Worm (Caenorhabditis elegans) whole organism, L4 larva: ENCODE data around the gene egl-18.

Source experiments
- D1046.2 ChIP-seq: fragments of 200-800 bp; sonication (Bioruptor generic); IDR thresholded peaks from 2 replicates; pipeline ENCODE4 v1.3.6; 2022; ENCODE audit warnings: missing genetic modification characterization, missing compliant biosample characterization
- F44E2.7 ChIP-seq: fragments of 200-800 bp; sonication (Bioruptor generic); IDR thresholded peaks from 2 replicates; pipeline ENCODE4 v2.1.2; 2022; ENCODE audit warnings: missing genetic modification characterization, missing compliant biosample characterization
- T26A8.4 ChIP-seq: fragments of 200-800 bp; sonication (Bioruptor generic); IDR thresholded peaks from 2 replicates; pipeline ENCODE4 v1.3.6; 2022; ENCODE audit warnings: missing genetic modification characterization, missing compliant biosample characterization
- Y105C5A.15 ChIP-seq: fragments of 200-800 bp; sonication (Bioruptor generic); IDR thresholded peaks from 2 replicates; pipeline ENCODE4 v1.3.6; 2022; ENCODE audit warnings: missing genetic modification characterization, missing compliant biosample characterization
- aha-1 ChIP-seq: fragments of 150-350 bp; peaks from one replicate; lab custom pipeline; 2014; ENCODE audit warnings: missing biosample characterization, missing genetic modification characterization
- ama-1 ChIP-seq: fragments of 150-350 bp; optimal IDR thresholded peaks from 2 replicates; lab custom pipeline; 2014; ENCODE audit warnings: inconsistent platforms, mixed read lengths
- ceh-20 ChIP-seq: fragments of 200-800 bp; sonication (Bioruptor generic); IDR thresholded peaks from 2 replicates; pipeline ENCODE4 v1.3.6; 2022; ENCODE audit warnings: missing genetic modification reagents, missing genetic modification characterization, missing compliant biosample characterization
- ces-1 ChIP-seq: fragments of 150-350 bp; sonication (generic microtip); optimal IDR thresholded peaks from 4 replicates; lab custom pipeline; 2014; ENCODE audit warnings: missing biosample characterization, missing genetic modification reagents, missing genetic modification characterization
- daf-16 ChIP-seq, 3 experiments: sonication (generic microtip); optimal IDR thresholded peaks; 2 replicates each; lab custom pipeline; 2016 to 2017; ENCODE audit warnings: missing genetic modification characterization in 3 of 3, missing genetic modification reagents in 3 of 3, mild to moderate bottlenecking in 2 of 3, missing compliant biosample characterization in 2 of 3, missing biosample characterization in 1 of 3, moderate library complexity in 1 of 3
- dmd-6 ChIP-seq: fragments of 200-800 bp; sonication (Bioruptor generic); IDR thresholded peaks from 2 replicates; pipeline ENCODE4 v1.3.6; 2022; ENCODE audit warnings: missing genetic modification reagents, missing genetic modification characterization, missing compliant biosample characterization
- duxl-1 ChIP-seq: sonication (generic microtip); optimal IDR thresholded peaks from 2 replicates; lab custom pipeline; 2016; ENCODE audit warnings: mild to moderate bottlenecking, missing genetic modification characterization, moderate library complexity, missing compliant biosample characterization; ENCODE audit not compliant: poor library complexity
- dve-1 ChIP-seq: sonication (generic microtip); optimal IDR thresholded peaks from 2 replicates; lab custom pipeline; 2017; ENCODE audit warnings: antibody characterized with exemption, mild to moderate bottlenecking, missing genetic modification characterization, missing compliant biosample characterization; ENCODE audit not compliant: insufficient read depth
- fos-1 ChIP-seq: fragments of 150-350 bp; optimal IDR thresholded peaks from 2 replicates; lab custom pipeline; 2014; ENCODE audit warnings: missing biosample characterization, missing genetic modification characterization
- gei-8 ChIP-seq: fragments of 200-800 bp; sonication (Bioruptor generic); optimal IDR thresholded peaks from 2 replicates; lab custom pipeline; 2018; ENCODE audit warnings: mild to moderate bottlenecking, missing genetic modification characterization, missing compliant biosample characterization
- hlh-11 ChIP-seq: fragments of 200-800 bp; sonication (Bioruptor generic); optimal IDR thresholded peaks from 2 replicates; lab custom pipeline; 2018; ENCODE audit warnings: mild to moderate bottlenecking, missing genetic modification characterization, missing compliant biosample characterization
- hlh-30 ChIP-seq: sonication (generic microtip); optimal IDR thresholded peaks from 2 replicates; lab custom pipeline; 2017; ENCODE audit warnings: antibody characterized with exemption, mild to moderate bottlenecking, missing genetic modification characterization, missing compliant biosample characterization; ENCODE audit not compliant: insufficient read depth
- lin-13 ChIP-seq: fragments of 150-350 bp; optimal IDR thresholded peaks from 2 replicates; lab custom pipeline; 2014; ENCODE audit warnings: missing biosample characterization, missing genetic modification reagents, missing genetic modification characterization
- lin-15B ChIP-seq: fragments of 150-350 bp; sonication (generic microtip); optimal IDR thresholded peaks from 3 replicates; lab custom pipeline; 2014; ENCODE audit warnings: missing biosample characterization, missing genetic modification characterization
- lsy-2 ChIP-seq, 2 experiments: fragments of 150-350 bp in 1 of 2; sonication (generic microtip) in 1 of 2; optimal IDR thresholded peaks; 2 replicates each; lab custom pipeline; 2014 to 2017; ENCODE audit warnings: missing biosample characterization in 2 of 2, missing genetic modification characterization in 2 of 2
- madf-9 ChIP-seq: fragments of 200-800 bp; sonication (Bioruptor generic); conservative IDR thresholded peaks from 2 replicates; pipeline ENCODE4 v1.3.6; 2022; ENCODE audit warnings: missing genetic modification reagents, missing genetic modification characterization, missing compliant biosample characterization
- mdl-1 ChIP-seq, 2 experiments: fragments of 150-350 bp in 1 of 2; sonication (generic microtip) in 1 of 2; optimal IDR thresholded peaks; 2 replicates each; lab custom pipeline; 2014 to 2017; ENCODE audit warnings: missing biosample characterization in 2 of 2, missing genetic modification characterization in 2 of 2
- mdt-29 ChIP-seq: fragments of 200-800 bp; sonication (Bioruptor generic); IDR thresholded peaks from 2 replicates; pipeline ENCODE4 v1.3.6; 2022; ENCODE audit warnings: missing genetic modification reagents, missing genetic modification characterization, missing compliant biosample characterization
- mep-1 ChIP-seq: fragments of 150-350 bp; sonication (generic microtip); optimal IDR thresholded peaks from 3 replicates; lab custom pipeline; 2014; ENCODE audit warnings: missing biosample characterization, missing genetic modification characterization
- mes-2 ChIP-seq: sonication (generic microtip); optimal IDR thresholded peaks from 2 replicates; lab custom pipeline; 2016; ENCODE audit warnings: missing genotype, mild to moderate bottlenecking, missing genetic modification characterization, missing compliant biosample characterization; ENCODE audit not compliant: poor library complexity, severe bottlenecking
- mxl-3 ChIP-seq: fragments of 200-800 bp; sonication (Bioruptor generic); optimal IDR thresholded peaks from 2 replicates; lab custom pipeline; 2018; ENCODE audit warnings: mild to moderate bottlenecking, missing genetic modification characterization, missing compliant biosample characterization
- nhr-10 ChIP-seq: fragments of 150-350 bp; optimal IDR thresholded peaks from 2 replicates; lab custom pipeline; 2014; ENCODE audit warnings: missing biosample characterization, missing genetic modification characterization
- nhr-102 ChIP-seq: sonication (generic microtip); optimal IDR thresholded peaks from 2 replicates; lab custom pipeline; 2016; ENCODE audit warnings: mild to moderate bottlenecking, missing genetic modification characterization, moderate library complexity, missing compliant biosample characterization
- nhr-111 ChIP-seq: fragments of 200-800 bp; sonication (Bioruptor generic); optimal IDR thresholded peaks from 2 replicates; lab custom pipeline; 2018; ENCODE audit warnings: mild to moderate bottlenecking, missing genetic modification characterization, missing compliant biosample characterization
- nhr-28 ChIP-seq: fragments of 150-350 bp; optimal IDR thresholded peaks from 2 replicates; lab custom pipeline; 2014; ENCODE audit warnings: missing biosample characterization, missing genetic modification characterization
- nhr-48 ChIP-seq: sonication (generic microtip); optimal IDR thresholded peaks from 2 replicates; lab custom pipeline; 2016; ENCODE audit warnings: mild to moderate bottlenecking, missing genetic modification characterization, missing compliant biosample characterization
- nhr-6 ChIP-seq: fragments of 150-350 bp; optimal IDR thresholded peaks from 2 replicates; lab custom pipeline; 2014; ENCODE audit warnings: missing biosample characterization, missing genetic modification characterization
- nhr-77 ChIP-seq: fragments of 150-350 bp; optimal IDR thresholded peaks from 2 replicates; lab custom pipeline; 2014; ENCODE audit warnings: missing biosample characterization, missing genetic modification characterization
- pha-4 ChIP-seq, 2 experiments: fragments of 150-350 bp in 1 of 2; fragments of 200-800 bp in 1 of 2; sonication (Bioruptor generic) in 1 of 2; IDR thresholded peaks in 1 of 2; optimal IDR thresholded peaks in 1 of 2; 2 replicates each; pipeline versions ENCODE4 v1.3.6 to Lab custom; 2014 to 2022; ENCODE audit warnings: missing genetic modification characterization in 2 of 2, missing genetic modification reagents in 2 of 2, missing biosample characterization in 1 of 2, missing compliant biosample characterization in 1 of 2
- php-3 ChIP-seq: fragments of 200-800 bp; sonication (Bioruptor generic); IDR thresholded peaks from 2 replicates; pipeline ENCODE4 v1.3.6; 2022; ENCODE audit warnings: missing genetic modification reagents, missing genetic modification characterization, missing compliant biosample characterization
- pqm-1 ChIP-seq: sonication (generic microtip); optimal IDR thresholded peaks from 2 replicates; lab custom pipeline; 2017; ENCODE audit warnings: missing biosample characterization, missing genetic modification characterization
- rbr-2 ChIP-seq: sonication (generic microtip); optimal IDR thresholded peaks from 2 replicates; lab custom pipeline; 2016; ENCODE audit warnings: missing genotype, missing genetic modification characterization, missing compliant biosample characterization
- set-16 ChIP-seq: fragments of 200-800 bp; sonication (Bioruptor generic); IDR thresholded peaks from 2 replicates; pipeline ENCODE4 v1.3.6; 2022; ENCODE audit warnings: missing genetic modification reagents, missing genetic modification characterization, missing compliant biosample characterization
- skn-1 ChIP-seq: fragments of 150-350 bp; optimal IDR thresholded peaks from 2 replicates; lab custom pipeline; 2014; ENCODE audit warnings: missing biosample characterization, missing genetic modification characterization
- snpc-1.2 ChIP-seq: fragments of 200-800 bp; sonication (Bioruptor generic); IDR thresholded peaks from 2 replicates; pipeline ENCODE4 v1.3.6; 2022; ENCODE audit warnings: missing genetic modification reagents, missing genetic modification characterization, missing compliant biosample characterization
- unc-130 ChIP-seq: sonication (generic microtip); optimal IDR thresholded peaks from 2 replicates; lab custom pipeline; 2016; ENCODE audit warnings: missing genetic modification reagents, missing genetic modification characterization, missing compliant biosample characterization
- unc-62 ChIP-seq, 3 experiments: fragments of 150-350 bp in 1 of 3; sonication (generic microtip); optimal IDR thresholded peaks in 2 of 3; peaks in 1 of 3; 1 replicate in 1 of 3; 2 replicates in 2 of 3; lab custom pipeline; 2014 to 2017; ENCODE audit warnings: missing biosample characterization in 3 of 3, missing genetic modification characterization in 3 of 3, missing genetic modification reagents in 3 of 3, missing genotype in 1 of 3
- vab-7 ChIP-seq: fragments of 200-800 bp; sonication (Bioruptor generic); IDR thresholded peaks from 2 replicates; pipeline ENCODE4 v1.3.6; 2022; ENCODE audit warnings: missing genetic modification reagents, missing genetic modification characterization, missing compliant biosample characterization
- zag-1 ChIP-seq: fragments of 150-350 bp; optimal IDR thresholded peaks from 2 replicates; lab custom pipeline; 2014; ENCODE audit warnings: missing biosample characterization, missing genetic modification characterization
- zip-11 ChIP-seq: fragments of 200-800 bp; sonication (Bioruptor generic); IDR thresholded peaks from 2 replicates; pipeline ENCODE4 v1.3.6; 2022; ENCODE audit warnings: missing genetic modification characterization, missing compliant biosample characterization
- ztf-11 ChIP-seq: fragments of 150-350 bp; optimal IDR thresholded peaks from 2 replicates; lab custom pipeline; 2014; ENCODE audit warnings: missing biosample characterization, missing genetic modification characterization
- ztf-7 ChIP-seq: fragments of 150-350 bp; optimal IDR thresholded peaks from 2 replicates; lab custom pipeline; 2014; ENCODE audit warnings: missing biosample characterization, missing genetic modification characterization

egl-18 gene

DNA sequence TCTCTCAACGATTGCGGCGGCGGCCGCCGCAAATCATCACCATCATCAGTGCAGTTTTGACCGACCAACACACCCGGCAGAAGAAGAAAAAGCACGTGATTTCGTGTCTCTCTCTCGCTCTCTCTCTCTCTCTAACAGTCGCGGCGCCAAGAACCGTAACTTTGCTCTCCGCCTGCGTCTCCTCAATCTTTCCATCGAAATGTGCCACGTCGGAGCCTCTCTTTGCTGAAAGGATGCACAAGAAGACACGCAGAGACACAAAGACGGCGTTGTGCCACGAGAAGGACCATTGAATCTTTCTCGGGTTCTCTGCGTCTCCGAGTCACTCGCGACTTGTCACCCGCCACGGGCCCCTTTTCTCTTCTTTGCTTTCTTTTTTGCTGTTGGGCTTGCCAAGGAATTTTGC, 44.3 kb upstream of the egl-18 start (continued):
- TF ChIP-seq php-3 (GFP tag; lab: Robert Waterston, UW) (peak; percentile 49; the same call in 1 of the 2 replicates), nhr-6 (tag; lab: Kevin White, UChicago) (peak; percentile 74), snpc-1.2 (no peak), unc-62 (GFP tag; optimal IDR thresholded peaks at IDR 0.05 in 1 of 2; lab: Kevin White, UChicago) (peak in 1 of 2 experiments; percentile 68), unc-62 (tag; optimal IDR thresholded peaks at IDR 0.05; lab: Kevin White, UChicago) (no peak), T26A8.4 (GFP tag; lab: Robert Waterston, UW) (peak; percentile 63; the same call in 1 of the 2 replicates), mdt-29 (GFP tag; lab: Robert Waterston, UW) (no peak), nhr-111 (GFP tag; lab: Kevin White, UChicago) (no peak), rbr-2 (peak; percentile 64)

DNA sequence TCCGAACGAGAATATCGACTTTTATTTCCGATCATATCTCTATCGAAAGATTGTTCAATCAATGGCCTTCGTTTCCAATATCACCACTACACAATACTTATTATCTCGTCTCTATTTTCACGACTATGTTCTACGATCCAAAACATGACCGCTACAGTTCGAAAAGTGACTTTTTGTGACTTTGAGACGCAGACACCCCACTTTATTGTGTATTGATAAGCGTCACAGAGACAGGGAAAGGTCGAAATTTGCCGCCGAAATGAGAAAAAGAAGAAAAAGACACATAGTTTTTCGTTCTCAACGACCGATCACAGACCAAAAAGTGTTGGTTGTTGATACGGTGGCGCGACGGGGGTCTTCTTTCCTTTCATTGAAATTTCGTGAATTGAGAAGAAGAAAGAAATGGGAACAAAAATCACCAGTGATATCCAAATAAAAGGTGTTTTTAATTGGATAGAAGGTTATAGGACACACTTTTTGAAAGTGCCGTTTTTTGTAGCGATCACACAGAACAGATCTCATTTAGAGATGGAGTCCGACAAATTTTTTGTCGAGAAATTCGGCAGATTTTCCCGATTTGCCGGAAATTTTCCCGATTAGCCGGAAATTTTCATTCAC, 42.6 kb upstream of the egl-18 start:
- TF ChIP-seq lsy-2 (tag; optimal IDR thresholded peaks at IDR 0.05; lab: Kevin White, UChicago) (peak in 1 of 2 experiments; percentile 27), D1046.2 (GFP tag; lab: Robert Waterston, UW) (no peak), nhr-10 (tag; lab: Kevin White, UChicago) (no peak), snpc-1.2 (no peak), ztf-11 (tag; lab: Kevin White, UChicago) (no peak), unc-62 (GFP tag; optimal IDR thresholded peaks at IDR 0.05 in 1 of 2; lab: Kevin White, UChicago) (peak in 1 of 2 experiments; percentile 41), unc-62 (tag; optimal IDR thresholded peaks at IDR 0.05; lab: Kevin White, UChicago) (no peak), pha-4 (GFP tag; IDR thresholded peaks at IDR 0.05; lab: Robert Waterston, UW) (no peak), pha-4 (tag; optimal IDR thresholded peaks at IDR 0.05; lab: Kevin White, UChicago) (no peak), madf-9 (GFP tag; lab: Robert Waterston, UW) (no peak), dmd-6 (GFP tag; lab: Robert Waterston, UW) (peak; percentile 97), nhr-28 (tag; lab: Kevin White, UChicago) (peak; percentile 92), unc-130 (no peak), zag-1 (no peak), nhr-77 (tag; lab: Kevin White, UChicago) (peak; percentile 64), mdl-1 (tag; optimal IDR thresholded peaks at IDR 0.05; lab: Kevin White, UChicago) (peak in 1 of 2 experiments; percentile 50), mep-1 (tag; lab: Kevin White, UChicago) (peak; percentile 25), vab-7 (GFP tag; lab: Robert Waterston, UW) (no peak), aha-1 (tag; lab: Kevin White, UChicago) (peak; percentile 54), lin-13 (no peak), Y105C5A.15 (GFP tag; lab: Robert Waterston, UW) (no peak), nhr-102 (tag; lab: Kevin White, UChicago) (peak; percentile 47), F44E2.7 (GFP tag; lab: Robert Waterston, UW) (no peak), daf-16 (GFP tag; optimal IDR thresholded peaks at IDR 0.05; lab: Kevin White, UChicago) (no peak), daf-16 (tag; optimal IDR thresholded peaks at IDR 0.05; lab: Kevin White, UChicago) (peak; percentile 65), ama-1 (lab: Kevin White, UChicago) (no peak), gei-8 (GFP tag; lab: Kevin White, UChicago) (no peak), mes-2 (tag; lab: Kevin White, UChicago) (no peak), lin-15B (no peak), dve-1 (peak; percentile 63), nhr-48 (peak; percentile 78), pqm-1 (tag; lab: Kevin White, UChicago) (peak; percentile 56), mxl-3 (GFP tag; lab: Kevin White, UChicago) (peak; percentile 32), ceh-20 (GFP tag; lab: Robert Waterston, UW) (no peak), hlh-30 (tag; lab: Kevin White, UChicago) (peak; percentile 45), duxl-1 (tag; lab: Kevin White, UChicago) (peak; percentile 34), hlh-11 (peak; percentile 81), ces-1 (GFP tag; lab: Kevin White, UChicago) (no peak), fos-1 (tag; lab: Kevin White, UChicago) (no peak), set-16 (GFP tag; lab: Robert Waterston, UW) (no peak), skn-1 (no peak), ztf-7 (no peak), zip-11 (GFP tag; lab: Robert Waterston, UW) (no peak)
